Fruit fly (Drosophila melanogaster): Measurements from ENCODE around the gene CG1113.

CG1113 gene

dm6 chr3R:5217278-5217714, 35.7 kb upstream of the CG1113 start, which contains the start of gene cno (continued):
- TF ChIP-seq CG3065 (GFP tag; optimal IDR thresholded peaks at IDR 0.05) (no peak), Ssrp (tag; optimal IDR thresholded peaks at IDR 0.05) (no peak), CG8478 (optimal IDR thresholded peaks at IDR 0.05) (no peak), fd96Cb (tag; optimal IDR thresholded peaks at IDR 0.05) (no peak), CG13296 (GFP tag; optimal IDR thresholded peaks at IDR 0.05) (peak; percentile 48), Bdp1 (GFP tag; optimal IDR thresholded peaks at IDR 0.05) (no peak), CrebB (tag; optimal IDR thresholded peaks at IDR 0.05) (peak; percentile 20), CG7839 (tag; optimal IDR thresholded peaks at IDR 0.05) (no peak), HLH4C (GFP tag; IDR thresholded peaks at IDR 0.05; ENCODE audit: partially characterized antibody) (no peak), ems (GFP tag; optimal IDR thresholded peaks at IDR 0.05) (peak; percentile 28), so (GFP tag; IDR thresholded peaks at IDR 0.05) (0 out of 3 replicates have a peak, but pooled peaks have one; percentile 27), CG8089 (GFP tag; optimal IDR thresholded peaks at IDR 0.05) (no peak), jing (GFP tag; optimal IDR thresholded peaks at IDR 0.05) (no peak), az2 (GFP tag; optimal IDR thresholded peaks at IDR 0.05) (no peak), Usf (GFP tag; optimal IDR thresholded peaks at IDR 0.05) (no peak), CG1602 (GFP tag; optimal IDR thresholded peaks at IDR 0.05) (no peak), CG2875 (GFP tag; optimal IDR thresholded peaks at IDR 0.05) (no peak), Stat92E (GFP tag; optimal IDR thresholded peaks at IDR 0.05) (peak in 1 of 3 experiments; percentile 76), abd-A (tag; optimal IDR thresholded peaks at IDR 0.05) (no peak), Dip2 (GFP tag; IDR thresholded peaks at IDR 0.05) (no peak), CG7556 (GFP tag; optimal IDR thresholded peaks at IDR 0.05) (no peak), danr (GFP tag; IDR thresholded peaks at IDR 0.05) (no peak), Eip74EF (GFP tag; optimal IDR thresholded peaks at IDR 0.05) (no peak), chm (GFP tag; IDR thresholded peaks at IDR 0.05) (peak; percentile 83), Neu2 (GFP tag; optimal IDR thresholded peaks at IDR 0.05; ENCODE audit: borderline replicate concordance) (no peak), cas (GFP tag; IDR thresholded peaks at IDR 0.05) (no peak), ATbp (GFP tag; optimal IDR thresholded peaks at IDR 0.05) (no peak), D19A (tag; optimal IDR thresholded peaks at IDR 0.05) (no peak), CG12299 (tag; optimal IDR thresholded peaks at IDR 0.05) (no peak), Atf-2 (GFP tag; optimal IDR thresholded peaks at IDR 0.05) (no peak), fd3F (GFP tag; optimal IDR thresholded peaks at IDR 0.05) (no peak), Poxn (GFP tag; IDR thresholded peaks at IDR 0.05) (no peak), Ets97D (GFP tag; optimal IDR thresholded peaks at IDR 0.05) (peak; percentile 65), Opbp (GFP tag; IDR thresholded peaks at IDR 0.05; ENCODE audit: partially characterized antibody) (peak; percentile 46; the same call in 1 of the 3 replicates), CG10959 (GFP tag; IDR thresholded peaks at IDR 0.05) (no peak), zen2 (GFP tag; IDR thresholded peaks at IDR 0.05; ENCODE audit: partially characterized antibody) (no peak), tgo (GFP tag; IDR thresholded peaks at IDR 0.05) (no peak), Ptx1 (GFP tag; IDR thresholded peaks at IDR 0.05) (no peak), CG3281 (GFP tag; optimal IDR thresholded peaks at IDR 0.05) (no peak), Nf-YC (tag; optimal IDR thresholded peaks at IDR 0.05) (peak; percentile 24), CG4360 (GFP tag; IDR thresholded peaks at IDR 0.05) (peak; percentile 48; the same call in 1 of the 2 replicates), CG8944 (GFP tag; optimal IDR thresholded peaks at IDR 0.05) (no peak), CG9609 (GFP tag; optimal IDR thresholded peaks at IDR 0.05) (no peak), h (optimal IDR thresholded peaks at IDR 0.05) (no peak), vvl (GFP tag; IDR thresholded peaks at IDR 0.05) (peak; percentile 35; the same call in 1 of the 2 replicates), CG34376 (GFP tag; optimal IDR thresholded peaks at IDR 0.05) (peak; percentile 28), CG7928 (GFP tag; optimal IDR thresholded peaks at IDR 0.05) (no peak), HLHmδ (GFP tag; optimal IDR thresholded peaks at IDR 0.05) (peak; percentile 87), CG13624 (GFP tag; optimal IDR thresholded peaks at IDR 0.05) (peak; percentile 44), CG14965 (GFP tag; optimal IDR thresholded peaks at IDR 0.05; ENCODE audit: borderline replicate concordance) (no peak), trem (tag; optimal IDR thresholded peaks at IDR 0.05) (peak; percentile 72)

Data from whole organism, embryonic.